Worm (Caenorhabditis elegans) whole organism, L4 larva: ENCODE results near the gene fipr-7.

ENCODE experiments used
- nhr-237 ChIP-seq: sonication (generic microtip); optimal IDR thresholded peaks from 2 replicates; lab custom pipeline; 2017; ENCODE audit warnings: missing biosample characterization, missing genetic modification characterization
- nhr-77 ChIP-seq: fragments of 150-350 bp; optimal IDR thresholded peaks from 2 replicates; lab custom pipeline; 2014; ENCODE audit warnings: missing biosample characterization, missing genetic modification characterization
- unc-62 ChIP-seq, 3 experiments: fragments of 150-350 bp in 1 of 3; sonication (generic microtip); optimal IDR thresholded peaks in 2 of 3; peaks in 1 of 3; 1 replicate in 1 of 3; 2 replicates in 2 of 3; lab custom pipeline; 2014 to 2017; ENCODE audit warnings: missing biosample characterization in 3 of 3, missing genetic modification characterization in 3 of 3, missing genetic modification reagents in 3 of 3, missing genotype in 1 of 3
- ztf-11 ChIP-seq: fragments of 150-350 bp; optimal IDR thresholded peaks from 2 replicates; lab custom pipeline; 2014; ENCODE audit warnings: missing biosample characterization, missing genetic modification characterization

ce11 chrV:10216724-10217123 is 12.9 kb upstream of the fipr-7 start, which contains the start of gene ZK856.14:
- TF ChIP-seq unc-62 (GFP tag; optimal IDR thresholded peaks at IDR 0.05 in 1 of 2; lab: Kevin White, UChicago), result no peak
- no peak for TF ChIP-seq unc-62 (tag; optimal IDR thresholded peaks at IDR 0.05; lab: Kevin White, UChicago)
- TF ChIP-seq nhr-77 (tag; lab: Kevin White, UChicago), result no peak
- TF ChIP-seq nhr-237 (tag; lab: Kevin White, UChicago), result no peak
- no peak for TF ChIP-seq ztf-11 (tag; lab: Kevin White, UChicago)
